Worm (Caenorhabditis elegans): Measurements from ENCODE around the gene K02E11.6.

- no peak for TF ChIP-seq unc-39 (tag; optimal IDR thresholded peaks at IDR 0.05)
- no peak for TF ChIP-seq nhr-76 (tag; optimal IDR thresholded peaks at IDR 0.05)
- no peak for TF ChIP-seq R02D3.7 (tag; optimal IDR thresholded peaks at IDR 0.05)
These were observed 25.5 kb upstream of the K02E11.6 start for ce11 chrV:14223141-14223540.
